Worm (Caenorhabditis elegans) whole organism, L3 larva: ENCODE measurements around the gene npr-30.
A peak's percentile ranks its signal among the peaks of the same experiment; 100 is the strongest.

Experiments used
- R02D3.7 ChIP-seq: fragments of 150-350 bp; optimal IDR thresholded peaks from 2 replicates; lab custom pipeline; 2014; ENCODE audit warnings: missing biosample characterization, missing genetic modification characterization
- ZK546.5 ChIP-seq: sonication (generic microtip); optimal IDR thresholded peaks from 2 replicates; lab custom pipeline; 2017; ENCODE audit warnings: missing biosample characterization, missing genetic modification characterization
- aly-2 ChIP-seq: fragments of 150-350 bp; optimal IDR thresholded peaks from 2 replicates; lab custom pipeline; 2014; ENCODE audit warnings: missing biosample characterization, missing genetic modification characterization
- ama-1 ChIP-seq: fragments of 150-350 bp; optimal IDR thresholded peaks from 2 replicates; lab custom pipeline; 2018
- ceh-28 ChIP-seq: fragments of 150-350 bp; optimal IDR thresholded peaks from 2 replicates; lab custom pipeline; 2014; ENCODE audit warnings: missing biosample characterization, missing genetic modification reagents, missing genetic modification characterization
- ceh-9 ChIP-seq: sonication (generic microtip); optimal IDR thresholded peaks from 2 replicates; lab custom pipeline; 2018; ENCODE audit warnings: missing biosample characterization, missing genetic modification characterization
- daf-12 ChIP-seq: fragments of 150-350 bp; optimal IDR thresholded peaks from 2 replicates; lab custom pipeline; 2014; ENCODE audit warnings: missing biosample characterization, missing genetic modification reagents, missing genetic modification characterization
- egl-5 ChIP-seq: fragments of 150-350 bp; optimal IDR thresholded peaks from 2 replicates; lab custom pipeline; 2017; ENCODE audit warnings: missing biosample characterization, missing genetic modification reagents, missing genetic modification characterization, inconsistent platforms
- elt-1 ChIP-seq: fragments of 150-350 bp; optimal IDR thresholded peaks from 2 replicates; lab custom pipeline; 2014; ENCODE audit warnings: missing biosample characterization, missing genetic modification characterization
- elt-2 ChIP-seq: sonication (generic microtip); optimal IDR thresholded peaks from 2 replicates; lab custom pipeline; 2016; ENCODE audit warnings: missing genetic modification reagents, mild to moderate bottlenecking, missing genetic modification characterization, missing compliant biosample characterization
- elt-3 ChIP-seq, 3 experiments: fragments of 150-350 bp in 1 of 3; sonication (generic microtip) in 2 of 3; optimal IDR thresholded peaks; 2 replicates in 2 of 3; 4 replicates in 1 of 3; lab custom pipeline; 2014 to 2017; ENCODE audit warnings: missing biosample characterization in 3 of 3, missing genetic modification characterization in 3 of 3
- eor-1 ChIP-seq, 2 experiments: fragments of 150-350 bp; optimal IDR thresholded peaks; 2 replicates each; lab custom pipeline; 2014 to 2018; ENCODE audit warnings: missing biosample characterization in 2 of 2, missing genetic modification characterization in 2 of 2
- fkh-2 ChIP-seq: fragments of 150-350 bp; optimal IDR thresholded peaks from 2 replicates; lab custom pipeline; 2014; ENCODE audit warnings: missing biosample characterization, missing genetic modification reagents, missing genetic modification characterization
- hmg-11 ChIP-seq: sonication (generic microtip); optimal IDR thresholded peaks from 2 replicates; lab custom pipeline; 2016; ENCODE audit warnings: missing genetic modification characterization, missing compliant biosample characterization
- lin-15B ChIP-seq: fragments of 150-350 bp; optimal IDR thresholded peaks from 2 replicates; lab custom pipeline; 2014; ENCODE audit warnings: missing biosample characterization, missing genetic modification characterization
- lin-39 ChIP-seq: fragments of 150-350 bp; optimal IDR thresholded peaks from 2 replicates; lab custom pipeline; 2018; ENCODE audit warnings: missing biosample characterization, missing genetic modification reagents, missing genetic modification characterization
- mdl-1 ChIP-seq: fragments of 150-350 bp; optimal IDR thresholded peaks from 2 replicates; lab custom pipeline; 2014; ENCODE audit warnings: missing biosample characterization, missing genetic modification characterization
- mml-1 ChIP-seq: fragments of 150-350 bp; sonication (generic microtip); optimal IDR thresholded peaks from 3 replicates; lab custom pipeline; 2014; ENCODE audit warnings: missing biosample characterization, missing genetic modification characterization
- nfya-1 ChIP-seq: sonication (generic microtip); optimal IDR thresholded peaks from 2 replicates; lab custom pipeline; 2017; ENCODE audit warnings: missing genetic modification characterization, mild to moderate bottlenecking, missing compliant biosample characterization, antibody characterized with exemption, moderate library complexity; ENCODE audit not compliant: insufficient read depth
- nhr-11 ChIP-seq: fragments of 150-350 bp; optimal IDR thresholded peaks from 2 replicates; lab custom pipeline; 2014; ENCODE audit warnings: missing biosample characterization, missing genetic modification characterization
- nhr-23 ChIP-seq: fragments of 150-350 bp; optimal IDR thresholded peaks from 2 replicates; lab custom pipeline; 2014; ENCODE audit warnings: missing biosample characterization, missing genetic modification reagents, missing genetic modification characterization
- nhr-237 ChIP-seq: fragments of 150-350 bp; optimal IDR thresholded peaks from 2 replicates; lab custom pipeline; 2014; ENCODE audit warnings: missing biosample characterization, missing genetic modification characterization
- nhr-25 ChIP-seq: sonication (generic microtip); optimal IDR thresholded peaks from 2 replicates; lab custom pipeline; 2017; ENCODE audit warnings: missing biosample characterization, missing genetic modification characterization
- nhr-28 ChIP-seq: fragments of 150-350 bp; optimal IDR thresholded peaks from 2 replicates; lab custom pipeline; 2014; ENCODE audit warnings: missing biosample characterization, missing genetic modification characterization
- pha-4 ChIP-seq: fragments of 150-350 bp; optimal IDR thresholded peaks from 2 replicates; lab custom pipeline; 2014; ENCODE audit warnings: missing biosample characterization, missing genetic modification reagents, missing genetic modification characterization
- pqm-1 ChIP-seq: fragments of 150-350 bp; optimal IDR thresholded peaks from 2 replicates; lab custom pipeline; 2017; ENCODE audit warnings: missing biosample characterization, missing genetic modification characterization, inconsistent platforms
- sea-2 ChIP-seq: fragments of 150-350 bp; sonication (generic microtip); optimal IDR thresholded peaks from 4 replicates; lab custom pipeline; 2014; ENCODE audit warnings: missing biosample characterization, missing genetic modification reagents, missing genetic modification characterization
- skn-1 ChIP-seq: fragments of 150-350 bp; optimal IDR thresholded peaks from 2 replicates; lab custom pipeline; 2014; ENCODE audit warnings: missing biosample characterization, missing genetic modification characterization
- snpc-4 ChIP-seq: fragments of 150-350 bp; optimal IDR thresholded peaks from 2 replicates; lab custom pipeline; 2014; ENCODE audit warnings: missing biosample characterization, missing genetic modification characterization
- tbx-2 ChIP-seq: sonication (generic microtip); optimal IDR thresholded peaks from 2 replicates; lab custom pipeline; 2016; ENCODE audit warnings: mild to moderate bottlenecking, missing genetic modification characterization, missing compliant biosample characterization
- unc-39 ChIP-seq: sonication (generic microtip); optimal IDR thresholded peaks from 4 replicates; lab custom pipeline; 2017; ENCODE audit warnings: missing biosample characterization, missing genetic modification characterization
- unc-62 ChIP-seq: fragments of 150-350 bp; sonication (generic microtip); optimal IDR thresholded peaks from 4 replicates; lab custom pipeline; 2014; ENCODE audit warnings: missing biosample characterization, missing genetic modification reagents, missing genetic modification characterization
- zag-1 ChIP-seq: fragments of 150-350 bp; optimal IDR thresholded peaks from 2 replicates; lab custom pipeline; 2014; ENCODE audit warnings: missing biosample characterization, missing genetic modification characterization
- ztf-4 ChIP-seq: fragments of 150-350 bp; optimal IDR thresholded peaks from 2 replicates; lab custom pipeline; 2014; ENCODE audit warnings: missing biosample characterization, missing genetic modification characterization

npr-30 gene

DNA sequence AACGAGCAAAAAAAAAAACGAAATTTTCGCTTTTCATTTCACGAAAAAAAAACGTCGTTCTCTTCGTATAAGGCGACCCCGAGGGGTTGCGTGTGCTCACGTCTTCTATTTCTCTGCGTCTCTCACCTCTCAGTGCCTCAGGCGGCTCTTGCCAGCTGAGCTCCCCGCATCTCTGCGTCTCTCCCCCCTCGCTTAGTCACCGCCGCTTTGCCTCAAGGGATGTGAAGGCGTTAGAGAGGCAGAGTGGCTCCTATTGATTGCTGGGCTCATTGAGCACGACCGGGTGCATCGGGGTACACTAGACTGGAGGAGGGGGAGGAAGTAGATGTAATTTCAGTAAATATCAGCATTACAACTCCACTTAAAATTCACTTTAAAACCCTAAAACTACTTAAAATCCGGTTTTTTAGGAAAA is 22.5 kb downstream of the npr-30 start (continued):
- TF ChIP-seq nfya-1 (tag; lab: Kevin White, UChicago): peak; percentile 90
- TF ChIP-seq lin-15B: peak; percentile 28
- TF ChIP-seq zag-1 (tag; lab: Kevin White, UChicago): no peak
- no peak for TF ChIP-seq elt-3 (tag; optimal IDR thresholded peaks at IDR 0.05; lab: Kevin White, UChicago)
- TF ChIP-seq nhr-25: no peak
- no peak for TF ChIP-seq sea-2 (GFP tag; lab: Kevin White, UChicago)
- no peak for TF ChIP-seq ama-1 (lab: Kevin White, UChicago)
- TF ChIP-seq elt-1 (tag; lab: Kevin White, UChicago): no peak
- TF ChIP-seq ceh-28 (tag; lab: Kevin White, UChicago): peak; percentile 68
- no peak for TF ChIP-seq nhr-237 (tag; lab: Kevin White, UChicago)
- TF ChIP-seq nhr-23 (tag; lab: Kevin White, UChicago): no peak
- TF ChIP-seq R02D3.7 (tag; lab: Kevin White, UChicago): no peak
- no peak for TF ChIP-seq mml-1 (tag; lab: Kevin White, UChicago)
- TF ChIP-seq hmg-11 (tag; lab: Kevin White, UChicago): peak; percentile 74
- no peak for TF ChIP-seq aly-2 (tag; lab: Kevin White, UChicago)
- TF ChIP-seq skn-1 (tag; lab: Kevin White, UChicago): no peak
- no peak for TF ChIP-seq daf-12 (tag; lab: Kevin White, UChicago)
- TF ChIP-seq nhr-28: no peak
- no peak for TF ChIP-seq unc-62 (GFP tag; lab: Kevin White, UChicago)
- no peak for TF ChIP-seq snpc-4 (tag; lab: Kevin White, UChicago)
- peak; percentile 95 for TF ChIP-seq lin-39 (tag; lab: Kevin White, UChicago)
- TF ChIP-seq ZK546.5 (tag; lab: Kevin White, UChicago): no peak
- TF ChIP-seq elt-2 (tag; lab: Kevin White, UChicago): no peak
- TF ChIP-seq, all 47 proteins: peak for 13

ce11 chrIII:27341-27947 is 24.3 kb downstream of the npr-30 start:
- no peak for TF ChIP-seq zag-1 (tag; lab: Kevin White, UChicago)
- TF ChIP-seq elt-2 (tag; lab: Kevin White, UChicago): no peak
- TF ChIP-seq fkh-2 (tag; lab: Kevin White, UChicago): no peak
- TF ChIP-seq eor-1 (tag; optimal IDR thresholded peaks at IDR 0.05; lab: Kevin White, UChicago): no peak
- TF ChIP-seq pha-4 (tag; lab: Kevin White, UChicago): no peak

DNA sequence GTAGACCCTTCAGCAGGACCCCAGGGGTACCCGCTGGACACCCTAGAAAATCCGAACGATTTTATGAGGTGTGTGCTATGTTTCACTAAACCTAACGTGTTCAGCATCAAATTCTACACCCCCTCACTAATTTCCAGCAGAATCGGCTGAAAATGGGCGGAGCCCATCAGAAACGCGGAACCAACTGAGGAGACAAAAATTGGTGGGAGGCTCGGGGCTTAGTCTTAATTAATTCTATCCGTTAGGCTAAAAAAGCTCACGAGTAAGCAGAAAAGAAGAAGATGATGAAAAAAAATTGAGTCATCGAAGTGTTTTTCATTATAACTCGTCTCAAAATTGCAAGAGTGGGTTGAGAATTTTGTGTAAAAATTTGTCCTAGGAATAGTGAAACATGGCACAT is 25.7 kb downstream of the npr-30 start:
- no peak for TF ChIP-seq ceh-9 (tag; lab: Kevin White, UChicago)
- TF ChIP-seq nfya-1 (tag; lab: Kevin White, UChicago): no peak
- no peak for TF ChIP-seq mml-1 (tag; lab: Kevin White, UChicago)
- TF ChIP-seq nhr-28: no peak
- no peak for TF ChIP-seq nhr-11
- no peak for TF ChIP-seq elt-1 (tag; lab: Kevin White, UChicago)
- TF ChIP-seq nhr-25: no peak
- TF ChIP-seq daf-12 (tag; lab: Kevin White, UChicago): no peak
- TF ChIP-seq pha-4 (tag; lab: Kevin White, UChicago): no peak
- no peak for TF ChIP-seq ama-1 (lab: Kevin White, UChicago)
- no peak for TF ChIP-seq unc-62 (GFP tag; lab: Kevin White, UChicago)
- no peak for TF ChIP-seq ZK546.5 (tag; lab: Kevin White, UChicago)
- TF ChIP-seq egl-5: no peak
- no peak for TF ChIP-seq pqm-1 (tag; lab: Kevin White, UChicago)

DNA sequence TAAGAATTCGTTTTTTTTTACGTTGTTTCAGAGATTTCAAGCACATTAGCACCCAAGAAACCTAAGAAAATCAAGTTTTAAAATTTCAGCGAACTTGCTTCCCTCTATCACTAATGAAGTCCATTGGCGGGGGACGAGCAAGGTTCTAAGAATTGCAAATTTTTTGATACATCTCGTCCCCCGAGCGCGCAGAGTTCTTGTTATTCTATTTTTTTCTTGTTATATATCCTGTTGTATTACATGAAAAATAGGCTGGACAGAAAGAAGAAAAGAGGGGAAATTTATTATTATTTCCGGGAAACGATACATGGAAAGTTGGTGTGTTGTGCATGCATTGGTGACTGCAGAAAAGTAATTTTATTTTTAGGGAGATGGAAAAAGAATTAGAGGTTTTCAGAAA is 26.5 kb downstream of the npr-30 start:
- no peak for TF ChIP-seq elt-1 (tag; lab: Kevin White, UChicago)
- TF ChIP-seq R02D3.7 (tag; lab: Kevin White, UChicago): no peak
- no peak for TF ChIP-seq snpc-4 (tag; lab: Kevin White, UChicago)
- no peak for TF ChIP-seq pha-4 (tag; lab: Kevin White, UChicago)
- TF ChIP-seq unc-39 (tag; lab: Kevin White, UChicago): no peak
- no peak for TF ChIP-seq mdl-1 (tag; lab: Kevin White, UChicago)
- no peak for TF ChIP-seq unc-62 (GFP tag; lab: Kevin White, UChicago)
- TF ChIP-seq tbx-2: no peak
- TF ChIP-seq nhr-237 (tag; lab: Kevin White, UChicago): no peak
- no peak for TF ChIP-seq ztf-4 (tag; lab: Kevin White, UChicago)
- TF ChIP-seq ceh-28 (tag; lab: Kevin White, UChicago): no peak
- TF ChIP-seq zag-1 (tag; lab: Kevin White, UChicago): no peak
- no peak for TF ChIP-seq nhr-25
- no peak for TF ChIP-seq nfya-1 (tag; lab: Kevin White, UChicago)
